In genomic region chrX:1879606-1880110, dm6 we compare ENCODE assay signal across 5 fruit fly cellular contexts.
TF ChIP-seq lines count a peak whose summit lies in the region.

Gene CG14818, minus strand, starts transcription at chrX:1879774.

- no peak for TF ChIP-seq CTCF in whole organism, embryonic (GFP tag; optimal IDR thresholded peaks at IDR 0.05; lab: Kevin White, UChicago)

TF ChIP-seq in whole organism, adult, 20 proteins besides CTCF, POLR2A, EP300 and RAD21 (continues in another document):
- TF ChIP-seq toe (GFP tag; optimal IDR thresholded peaks at IDR 0.05; lab: Kevin White, UChicago) (no peak), pad (GFP tag; optimal IDR thresholded peaks at IDR 0.05; lab: Kevin White, UChicago) (peak; percentile 99), CG7101 (tag; optimal IDR thresholded peaks at IDR 0.05; lab: Kevin White, UChicago) (peak; percentile 69), Clk (GFP tag; optimal IDR thresholded peaks at IDR 0.05; lab: Kevin White, UChicago) (peak; percentile 20), CG1620 (GFP tag; optimal IDR thresholded peaks at IDR 0.05; lab: Kevin White, UChicago) (peak; percentile 78), cic (GFP tag; optimal IDR thresholded peaks at IDR 0.05; lab: Kevin White, UChicago) (no peak), Crg-1 (GFP tag; optimal IDR thresholded peaks at IDR 0.05; lab: Kevin White, UChicago) (no peak), CG12768 (GFP tag; optimal IDR thresholded peaks at IDR 0.05; lab: Kevin White, UChicago) (peak; percentile 36), CG7045 (GFP tag; optimal IDR thresholded peaks at IDR 0.05; lab: Kevin White, UChicago) (no peak), CG14711 (tag; optimal IDR thresholded peaks at IDR 0.05; lab: Kevin White, UChicago) (peak; percentile 47), CG11617 (GFP tag; optimal IDR thresholded peaks at IDR 0.05; lab: Kevin White, UChicago) (peak; percentile 55), ovo (GFP tag; optimal IDR thresholded peaks at IDR 0.05; lab: Kevin White, UChicago) (peak; percentile 89), bab1 (GFP tag; optimal IDR thresholded peaks at IDR 0.05; lab: Kevin White, UChicago) (peak; percentile 85), Mnt (GFP tag; optimal IDR thresholded peaks at IDR 0.05; lab: Kevin White, UChicago) (peak; percentile 66), cnc (optimal IDR thresholded peaks at IDR 0.05; lab: Kevin White, UChicago) (no peak), kay (GFP tag; lab: Kevin White, UChicago; ENCODE audit: borderline replicate concordance) (no peak), Hr96 (GFP tag; optimal IDR thresholded peaks at IDR 0.05; lab: Kevin White, UChicago) (peak; percentile 6), tj (GFP tag; optimal IDR thresholded peaks at IDR 0.05; lab: Kevin White, UChicago) (peak; percentile 53)

TF ChIP-seq in whole organism, embryonic, 481 proteins besides CTCF, POLR2A, EP300 and RAD21 (continues in another document):
- TF ChIP-seq CG9797 (GFP tag; optimal IDR thresholded peaks at IDR 0.05; lab: Kevin White, UChicago): no peak
- TF ChIP-seq sens-2 (GFP tag; IDR thresholded peaks at IDR 0.05; lab: Robert Waterston, UW): peak; percentile 40; the same call in 1 of the 2 replicates
- peak in 1 of 2 experiments; percentile 62 for TF ChIP-seq Hr78 (GFP tag; optimal IDR thresholded peaks at IDR 0.05; lab: Kevin White, UChicago)
- peak; percentile 75 for TF ChIP-seq sob (GFP tag; IDR thresholded peaks at IDR 0.05; lab: Robert Waterston, UW)
- peak; percentile 69 for TF ChIP-seq CG4404 (GFP tag; IDR thresholded peaks at IDR 0.05; lab: Robert Waterston, UW)
- no peak for TF ChIP-seq Hey (tag; optimal IDR thresholded peaks at IDR 0.05; lab: Kevin White, UChicago)
- TF ChIP-seq insv (GFP tag; optimal IDR thresholded peaks at IDR 0.05; lab: Kevin White, UChicago): peak in 1 of 2 experiments; percentile 81
- peak; percentile 53 for TF ChIP-seq Mad (GFP tag; optimal IDR thresholded peaks at IDR 0.05; lab: Kevin White, UChicago)
- peak; percentile 47 for TF ChIP-seq Bdp1 (GFP tag; optimal IDR thresholded peaks at IDR 0.05; lab: Kevin White, UChicago)
- no peak for TF ChIP-seq D (optimal IDR thresholded peaks at IDR 0.05; lab: Kevin White, UChicago)
- TF ChIP-seq D (GFP tag; optimal IDR thresholded peaks at IDR 0.05; lab: Kevin White, UChicago): peak; percentile 12
- TF ChIP-seq bsh (GFP tag; optimal IDR thresholded peaks at IDR 0.05; lab: Kevin White, UChicago): peak in 1 of 2 experiments; percentile 62
- peak; percentile 80 for TF ChIP-seq HLH4C (GFP tag; IDR thresholded peaks at IDR 0.05; lab: Robert Waterston, UW; ENCODE audit: partially characterized antibody)
- TF ChIP-seq sim (GFP tag; IDR thresholded peaks at IDR 0.05; lab: Robert Waterston, UW): no peak
- no peak for TF ChIP-seq gce (GFP tag; IDR thresholded peaks at IDR 0.05; lab: Robert Waterston, UW)
- TF ChIP-seq Tbp (GFP tag; optimal IDR thresholded peaks at IDR 0.05; lab: Kevin White, UChicago): no peak
- peak; percentile 25 for TF ChIP-seq luna (GFP tag; optimal IDR thresholded peaks at IDR 0.05; lab: Kevin White, UChicago)
- TF ChIP-seq HmgD (GFP tag; optimal IDR thresholded peaks at IDR 0.05; lab: Kevin White, UChicago): no peak

TF ChIP-seq in whole organism, prepupa, 60 proteins besides CTCF, POLR2A, EP300 and RAD21 (continues in another document):
- TF ChIP-seq CG34406 (GFP tag; optimal IDR thresholded peaks at IDR 0.05; lab: Kevin White, UChicago) (peak; percentile 41), CG1621 (tag; optimal IDR thresholded peaks at IDR 0.05; lab: Kevin White, UChicago) (peak; percentile 45), fd59A (GFP tag; optimal IDR thresholded peaks at IDR 0.05; lab: Kevin White, UChicago) (no peak), eg (GFP tag; IDR thresholded peaks at IDR 0.05; lab: Robert Waterston, UW) (peak; percentile 79), net (GFP tag; optimal IDR thresholded peaks at IDR 0.05; lab: Kevin White, UChicago) (peak; percentile 11), Hr4 (GFP tag; optimal IDR thresholded peaks at IDR 0.05; lab: Kevin White, UChicago) (no peak), Met (GFP tag; optimal IDR thresholded peaks at IDR 0.05; lab: Kevin White, UChicago) (peak; percentile 73), pdm3 (GFP tag; optimal IDR thresholded peaks at IDR 0.05; lab: Kevin White, UChicago) (no peak), CG8632 (GFP tag; optimal IDR thresholded peaks at IDR 0.05; lab: Kevin White, UChicago) (no peak), Ets96B (tag; optimal IDR thresholded peaks at IDR 0.05; lab: Kevin White, UChicago) (no peak), dac (GFP tag; optimal IDR thresholded peaks at IDR 0.05; lab: Kevin White, UChicago) (peak; percentile 39), fkh (GFP tag; optimal IDR thresholded peaks at IDR 0.05; lab: Kevin White, UChicago) (no peak), CG10669 (GFP tag; optimal IDR thresholded peaks at IDR 0.05; lab: Kevin White, UChicago) (no peak), CG6163 (GFP tag; IDR thresholded peaks at IDR 0.05; lab: Robert Waterston, UW) (peak; percentile 66), CG3032 (tag; optimal IDR thresholded peaks at IDR 0.05; lab: Kevin White, UChicago) (peak; percentile 21), fd85E (GFP tag; optimal IDR thresholded peaks at IDR 0.05; lab: Kevin White, UChicago) (no peak), CG32006 (GFP tag; optimal IDR thresholded peaks at IDR 0.05; lab: Kevin White, UChicago) (no peak), Eip78C (GFP tag; lab: Kevin White, UChicago) (peak; percentile 78), CG7368 (GFP tag; optimal IDR thresholded peaks at IDR 0.05; lab: Kevin White, UChicago) (peak; percentile 18), Hr39 (GFP tag; optimal IDR thresholded peaks at IDR 0.05; lab: Kevin White, UChicago) (peak; percentile 69), vri (GFP tag; optimal IDR thresholded peaks at IDR 0.05; lab: Kevin White, UChicago) (no peak)

TF ChIP-seq in whole organism, pupa, 21 proteins besides CTCF, POLR2A, EP300 and RAD21:
- TF ChIP-seq CG8159 (tag; optimal IDR thresholded peaks at IDR 0.05; lab: Kevin White, UChicago): peak; percentile 39
- TF ChIP-seq CG8301 (tag; optimal IDR thresholded peaks at IDR 0.05; lab: Kevin White, UChicago): peak; percentile 43
- TF ChIP-seq CG34367 (tag; optimal IDR thresholded peaks at IDR 0.05; lab: Kevin White, UChicago): peak; percentile 36
- no peak for TF ChIP-seq CG10348 (GFP tag; IDR thresholded peaks at IDR 0.05; lab: Robert Waterston, UW)
- no peak for TF ChIP-seq Pif1B (GFP tag; optimal IDR thresholded peaks at IDR 0.05; lab: Kevin White, UChicago)
- TF ChIP-seq Ets98B (GFP tag; IDR thresholded peaks at IDR 0.05; lab: Robert Waterston, UW): peak; percentile 17; the same call in 1 of the 2 replicates
- no peak for TF ChIP-seq CG13204 (GFP tag; optimal IDR thresholded peaks at IDR 0.05; lab: Kevin White, UChicago)
- peak; percentile 44; the same call in 1 of the 3 replicates for TF ChIP-seq CG4496 (GFP tag; IDR thresholded peaks at IDR 0.05; lab: Robert Waterston, UW)
- TF ChIP-seq rn (GFP tag; IDR thresholded peaks at IDR 0.05; lab: Robert Waterston, UW): peak; percentile 38; the same call in 1 of the 2 replicates
- peak; percentile 30 for TF ChIP-seq CG9948 (tag; optimal IDR thresholded peaks at IDR 0.05; lab: Kevin White, UChicago)
- peak; percentile 71 for TF ChIP-seq fd96Ca (GFP tag; IDR thresholded peaks at IDR 0.05; lab: Robert Waterston, UW)
- TF ChIP-seq CG32121 (GFP tag; IDR thresholded peaks at IDR 0.05; lab: Robert Waterston, UW): no peak
- TF ChIP-seq EcR (GFP tag; optimal IDR thresholded peaks at IDR 0.05; lab: Kevin White, UChicago): no peak
- peak; percentile 46 for TF ChIP-seq CG15710 (tag; optimal IDR thresholded peaks at IDR 0.05; lab: Kevin White, UChicago)
- TF ChIP-seq Pif1A (GFP tag; optimal IDR thresholded peaks at IDR 0.05; lab: Kevin White, UChicago): no peak
- TF ChIP-seq D1 (tag; optimal IDR thresholded peaks at IDR 0.05; lab: Kevin White, UChicago): no peak
- TF ChIP-seq CG14655 (GFP tag; optimal IDR thresholded peaks at IDR 0.05; lab: Kevin White, UChicago): no peak
- TF ChIP-seq CG12605 (GFP tag; IDR thresholded peaks at IDR 0.05; lab: Robert Waterston, UW): 0 out of 2 replicates have a peak, but pooled peaks have one; percentile 24
- peak; percentile 49 for TF ChIP-seq Snoo (tag; optimal IDR thresholded peaks at IDR 0.05; lab: Kevin White, UChicago)
- no peak for TF ChIP-seq gl (tag; optimal IDR thresholded peaks at IDR 0.05; lab: Kevin White, UChicago)
- peak; percentile 33 for TF ChIP-seq CG17806 (tag; optimal IDR thresholded peaks at IDR 0.05; lab: Kevin White, UChicago)
TF ChIP-seq in whole organism, pupa: peak in this region for 12.

TF ChIP-seq in whole organism, wandering third instar larva, 38 proteins besides CTCF, POLR2A, EP300 and RAD21:
- TF ChIP-seq Dfd (GFP tag; optimal IDR thresholded peaks at IDR 0.05; lab: Kevin White, UChicago): no peak
- peak; percentile 47 for TF ChIP-seq sv (GFP tag; optimal IDR thresholded peaks at IDR 0.05; lab: Kevin White, UChicago)
- TF ChIP-seq Hr78 (GFP tag; optimal IDR thresholded peaks at IDR 0.05; lab: Kevin White, UChicago): no peak
- no peak for TF ChIP-seq brk (GFP tag; optimal IDR thresholded peaks at IDR 0.05; lab: Kevin White, UChicago)
- peak; percentile 66 for TF ChIP-seq h (GFP tag; optimal IDR thresholded peaks at IDR 0.05; lab: Kevin White, UChicago)
- TF ChIP-seq foxo (GFP tag; optimal IDR thresholded peaks at IDR 0.05; lab: Kevin White, UChicago): peak in 1 of 2 experiments; percentile 67
- no peak for TF ChIP-seq N (GFP tag; optimal IDR thresholded peaks at IDR 0.05; lab: Kevin White, UChicago)
- TF ChIP-seq fru (GFP tag; optimal IDR thresholded peaks at IDR 0.05; lab: Kevin White, UChicago): peak; percentile 46
- peak; percentile 59 for TF ChIP-seq ey (GFP tag; optimal IDR thresholded peaks at IDR 0.05; lab: Kevin White, UChicago)
- no peak for TF ChIP-seq Abd-B (GFP tag; optimal IDR thresholded peaks at IDR 0.05; lab: Kevin White, UChicago)
- peak; percentile 61 for TF ChIP-seq HLH106 (tag; optimal IDR thresholded peaks at IDR 0.05; lab: Kevin White, UChicago)
- TF ChIP-seq CG9705 (GFP tag; optimal IDR thresholded peaks at IDR 0.05; lab: Kevin White, UChicago): peak; percentile 45
- peak; percentile 14 for TF ChIP-seq OdsH (GFP tag; optimal IDR thresholded peaks at IDR 0.05; lab: Kevin White, UChicago)
- TF ChIP-seq rgr (GFP tag; optimal IDR thresholded peaks at IDR 0.05; lab: Kevin White, UChicago): peak; percentile 66
- TF ChIP-seq br (GFP tag; optimal IDR thresholded peaks at IDR 0.05; lab: Kevin White, UChicago): peak; percentile 30
- no peak for TF ChIP-seq Jra (GFP tag; optimal IDR thresholded peaks at IDR 0.05; lab: Kevin White, UChicago)
- TF ChIP-seq psq (GFP tag; optimal IDR thresholded peaks at IDR 0.05; lab: Kevin White, UChicago): peak; percentile 15
- TF ChIP-seq Sp1 (GFP tag; optimal IDR thresholded peaks at IDR 0.05; lab: Kevin White, UChicago): peak; percentile 56
- TF ChIP-seq Rel (GFP tag; optimal IDR thresholded peaks at IDR 0.05; lab: Kevin White, UChicago): no peak
- TF ChIP-seq Rel (tag; optimal IDR thresholded peaks at IDR 0.05; lab: Kevin White, UChicago): peak; percentile 58
